Fruit fly (Drosophila melanogaster): ENCODE measurements around the gene CG9399.

CG9399 gene

dm6 chr3R:9551013-9551658 is 22.9 kb downstream of the CG9399 start (continued):
- TF ChIP-seq lz (GFP tag; optimal IDR thresholded peaks at IDR 0.05) = peak; percentile 26
- peak; percentile 23 for TF ChIP-seq OdsH (GFP tag; optimal IDR thresholded peaks at IDR 0.05)
- peak; percentile 23 for TF ChIP-seq topi (GFP tag; optimal IDR thresholded peaks at IDR 0.05)
- no peak for TF ChIP-seq Ets21C (GFP tag; optimal IDR thresholded peaks at IDR 0.05)
- peak; percentile 77 for TF ChIP-seq fd85E (GFP tag; optimal IDR thresholded peaks at IDR 0.05)
- peak; percentile 64 for TF ChIP-seq CG7368 (GFP tag; optimal IDR thresholded peaks at IDR 0.05)
- no peak for TF ChIP-seq Hr38 (GFP tag; optimal IDR thresholded peaks at IDR 0.05)
- no peak for TF ChIP-seq CG10631 (GFP tag; optimal IDR thresholded peaks at IDR 0.05)
- peak; percentile 98 for TF ChIP-seq svp (GFP tag)
- no peak for TF ChIP-seq pdm3 (GFP tag; optimal IDR thresholded peaks at IDR 0.05)
- TF ChIP-seq CG11294 (GFP tag; IDR thresholded peaks at IDR 0.05) = no peak
- TF ChIP-seq CG1621 (tag; optimal IDR thresholded peaks at IDR 0.05) = peak; percentile 63
- TF ChIP-seq CG31627 (GFP tag; optimal IDR thresholded peaks at IDR 0.05) = no peak
- TF ChIP-seq ss (GFP tag; optimal IDR thresholded peaks at IDR 0.05) = peak; percentile 80 to 82

DNA sequence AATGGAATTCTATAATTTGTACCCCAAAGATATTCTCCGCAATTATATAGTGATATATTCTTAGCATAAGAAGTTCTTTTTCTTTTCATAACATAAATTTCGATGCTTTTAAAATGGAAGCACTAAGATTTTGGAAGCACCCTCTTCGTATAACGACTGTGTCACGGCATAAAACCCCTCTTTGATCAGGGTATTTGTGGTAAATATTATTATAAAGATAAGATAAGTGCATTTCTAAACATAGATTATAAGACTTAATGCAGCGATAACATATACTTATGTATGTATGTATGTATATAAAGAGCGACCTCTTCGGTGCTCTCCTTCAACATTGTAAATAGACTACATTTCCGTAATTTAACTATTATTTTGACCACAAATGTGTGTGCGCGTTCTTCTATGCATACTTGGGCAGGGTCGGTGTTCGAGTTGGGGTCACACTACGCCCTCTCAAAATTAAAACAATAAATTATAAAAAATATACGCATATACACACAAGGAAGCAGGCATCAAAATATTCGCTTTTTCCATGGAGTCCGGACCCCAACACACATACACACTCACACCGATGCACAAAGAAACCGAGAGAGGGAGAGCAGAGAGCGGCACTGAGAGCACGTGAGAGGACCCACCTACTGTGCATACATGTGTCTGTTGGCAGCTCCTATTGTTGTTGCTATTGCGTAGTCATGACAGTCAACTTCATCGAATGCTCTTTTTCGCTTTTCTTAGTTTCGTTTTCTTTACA is 23.6 kb downstream of the CG9399 start:
- TF ChIP-seq CG8319 (GFP tag; optimal IDR thresholded peaks at IDR 0.05) = no peak
- peak; percentile 36 for TF ChIP-seq CG9139 (GFP tag; optimal IDR thresholded peaks at IDR 0.05)
- TF ChIP-seq CG1621 (tag; optimal IDR thresholded peaks at IDR 0.05) = no peak
- TF ChIP-seq CG32006 (GFP tag; optimal IDR thresholded peaks at IDR 0.05) = no peak
- TF ChIP-seq CG11902 (GFP tag; optimal IDR thresholded peaks at IDR 0.05) = no peak
- no peak for TF ChIP-seq CG6163 (GFP tag; IDR thresholded peaks at IDR 0.05)
- peak; percentile 79 for TF ChIP-seq dsx (GFP tag; optimal IDR thresholded peaks at IDR 0.05; ENCODE audit: poor library complexity, severe bottlenecking)
- TF ChIP-seq CG3032 (tag; optimal IDR thresholded peaks at IDR 0.05) = no peak
- peak; percentile 26 for TF ChIP-seq net (GFP tag; optimal IDR thresholded peaks at IDR 0.05)
- TF ChIP-seq dac (GFP tag; optimal IDR thresholded peaks at IDR 0.05) = no peak
- TF ChIP-seq Sox15 (GFP tag; optimal IDR thresholded peaks at IDR 0.05) = no peak
- no peak for TF ChIP-seq lz (GFP tag; optimal IDR thresholded peaks at IDR 0.05)
- no peak for TF ChIP-seq CG10669 (GFP tag; optimal IDR thresholded peaks at IDR 0.05)
- TF ChIP-seq svp (GFP tag) = peak; percentile 78
- TF ChIP-seq CG3919 (GFP tag; optimal IDR thresholded peaks at IDR 0.05) = peak; percentile 23
- TF ChIP-seq ss (GFP tag; optimal IDR thresholded peaks at IDR 0.05) = peak in 1 of 2 experiments; percentile 25
- no peak for TF ChIP-seq salr (GFP tag; optimal IDR thresholded peaks at IDR 0.05)
- no peak for TF ChIP-seq Blimp-1 (GFP tag; optimal IDR thresholded peaks at IDR 0.05)
- peak; percentile 45 for TF ChIP-seq Sox14 (GFP tag; optimal IDR thresholded peaks at IDR 0.05)
- TF ChIP-seq OdsH (GFP tag; optimal IDR thresholded peaks at IDR 0.05) = no peak
- TF ChIP-seq Lpt (GFP tag; optimal IDR thresholded peaks at IDR 0.05) = peak; percentile 3
- TF ChIP-seq Eip93F (GFP tag; optimal IDR thresholded peaks at IDR 0.05) = peak; percentile 6
- peak; percentile 29 for TF ChIP-seq fkh (GFP tag; optimal IDR thresholded peaks at IDR 0.05)
- TF ChIP-seq vri (GFP tag; optimal IDR thresholded peaks at IDR 0.05) = peak; percentile 70
- TF ChIP-seq CG6276 (GFP tag; optimal IDR thresholded peaks at IDR 0.05) = peak; percentile 27
- TF ChIP-seq CG8632 (GFP tag; optimal IDR thresholded peaks at IDR 0.05) = peak; percentile 10
- TF ChIP-seq pdm3 (GFP tag; optimal IDR thresholded peaks at IDR 0.05) = no peak
- TF ChIP-seq Sox102F (GFP tag; optimal IDR thresholded peaks at IDR 0.05) = peak; percentile 46
- TF ChIP-seq Eip78C (GFP tag) = peak; percentile 82
- TF ChIP-seq acj6 (GFP tag; optimal IDR thresholded peaks at IDR 0.05) = no peak
- TF ChIP-seq Ets96B (tag; optimal IDR thresholded peaks at IDR 0.05) = peak; percentile 5
- peak; percentile 42 for TF ChIP-seq CG16779 (tag; optimal IDR thresholded peaks at IDR 0.05)
- TF ChIP-seq Smox (GFP tag; optimal IDR thresholded peaks at IDR 0.05) = no peak

Data from whole organism, prepupa.